Worm (Caenorhabditis elegans) whole organism, L4 larva: ENCODE data around the gene F32D8.7.

ENCODE experiments used
- D1046.2 ChIP-seq: fragments of 200-800 bp; sonication (Bioruptor generic); IDR thresholded peaks from 2 replicates; pipeline ENCODE4 v1.3.6; 2022; ENCODE audit warnings: missing genetic modification characterization, missing compliant biosample characterization
- F26F4.8 ChIP-seq: fragments of 200-800 bp; sonication (Bioruptor generic); conservative IDR thresholded peaks from 2 replicates; pipeline ENCODE4 v1.3.6; 2022; ENCODE audit warnings: missing genetic modification characterization, missing compliant biosample characterization
- F49E8.2 ChIP-seq: sonication (generic microtip); optimal IDR thresholded peaks from 2 replicates; lab custom pipeline; 2016; ENCODE audit warnings: missing compliant biosample characterization, mild to moderate bottlenecking, missing genetic modification characterization, borderline replicate concordance
- T20F7.1 ChIP-seq: fragments of 200-800 bp; sonication (Bioruptor generic); optimal IDR thresholded peaks from 2 replicates; lab custom pipeline; 2018; ENCODE audit warnings: mild to moderate bottlenecking, missing genetic modification characterization, missing compliant biosample characterization
- Y5F2A.4 ChIP-seq: fragments of 200-800 bp; sonication (Bioruptor generic); optimal IDR thresholded peaks from 2 replicates; lab custom pipeline; 2018; ENCODE audit warnings: mild to moderate bottlenecking, missing genetic modification characterization, missing compliant biosample characterization
- aha-1 ChIP-seq: fragments of 150-350 bp; peaks from one replicate; lab custom pipeline; 2014; ENCODE audit warnings: missing biosample characterization, missing genetic modification characterization
- ceh-28 ChIP-seq: fragments of 150-350 bp; optimal IDR thresholded peaks from 2 replicates; lab custom pipeline; 2014; ENCODE audit warnings: missing biosample characterization, missing genetic modification reagents, missing genetic modification characterization
- ceh-62 ChIP-seq: sonication (generic microtip); optimal IDR thresholded peaks from 2 replicates; lab custom pipeline; 2017; ENCODE audit warnings: missing biosample characterization, missing genetic modification characterization
- ceh-82 ChIP-seq: sonication (generic microtip); optimal IDR thresholded peaks from 2 replicates; lab custom pipeline; 2017; ENCODE audit warnings: missing biosample characterization, missing genetic modification characterization
- cey-2 ChIP-seq: sonication (generic microtip); optimal IDR thresholded peaks from 3 replicates; lab custom pipeline; 2017; ENCODE audit warnings: missing genetic modification characterization, mild to moderate bottlenecking, missing compliant biosample characterization, antibody characterized with exemption, borderline replicate concordance; ENCODE audit not compliant: insufficient read depth
- daf-12 ChIP-seq: fragments of 150-350 bp; optimal IDR thresholded peaks from 2 replicates; lab custom pipeline; 2014; ENCODE audit warnings: missing biosample characterization, missing genetic modification reagents, missing genetic modification characterization
- daf-16 ChIP-seq, 3 experiments: sonication (generic microtip); optimal IDR thresholded peaks; 2 replicates each; lab custom pipeline; 2016 to 2017; ENCODE audit warnings: missing genetic modification characterization in 3 of 3, missing genetic modification reagents in 3 of 3, mild to moderate bottlenecking in 2 of 3, missing compliant biosample characterization in 2 of 3, missing biosample characterization in 1 of 3, moderate library complexity in 1 of 3
- dmd-6 ChIP-seq: fragments of 200-800 bp; sonication (Bioruptor generic); IDR thresholded peaks from 2 replicates; pipeline ENCODE4 v1.3.6; 2022; ENCODE audit warnings: missing genetic modification reagents, missing genetic modification characterization, missing compliant biosample characterization
- dpl-1 ChIP-seq: fragments of 150-350 bp; optimal IDR thresholded peaks from 2 replicates; lab custom pipeline; 2014; ENCODE audit warnings: missing biosample characterization, missing genetic modification reagents, missing genetic modification characterization
- dve-1 ChIP-seq: sonication (generic microtip); optimal IDR thresholded peaks from 2 replicates; lab custom pipeline; 2017; ENCODE audit warnings: antibody characterized with exemption, mild to moderate bottlenecking, missing genetic modification characterization, missing compliant biosample characterization; ENCODE audit not compliant: insufficient read depth
- egl-27 ChIP-seq: sonication (generic microtip); optimal IDR thresholded peaks from 3 replicates; lab custom pipeline; 2017; ENCODE audit warnings: missing biosample characterization, missing genetic modification reagents, missing genetic modification characterization
- egl-43 ChIP-seq: fragments of 200-800 bp; sonication (Bioruptor generic); IDR thresholded peaks from 2 replicates; pipeline ENCODE4 v1.3.6; 2022; ENCODE audit warnings: missing genetic modification reagents, missing genetic modification characterization, missing compliant biosample characterization
- hif-1 ChIP-seq, 2 experiments: sonication (generic microtip); optimal IDR thresholded peaks; 2 replicates each; lab custom pipeline; 2016 to 2017; ENCODE audit warnings: missing compliant biosample characterization in 2 of 2, missing genetic modification characterization in 2 of 2, missing genetic modification reagents in 2 of 2, missing genotype in 2 of 2, mild to moderate bottlenecking in 1 of 2
- hlh-11 ChIP-seq: fragments of 200-800 bp; sonication (Bioruptor generic); optimal IDR thresholded peaks from 2 replicates; lab custom pipeline; 2018; ENCODE audit warnings: mild to moderate bottlenecking, missing genetic modification characterization, missing compliant biosample characterization
- hlh-30 ChIP-seq: sonication (generic microtip); optimal IDR thresholded peaks from 2 replicates; lab custom pipeline; 2017; ENCODE audit warnings: antibody characterized with exemption, mild to moderate bottlenecking, missing genetic modification characterization, missing compliant biosample characterization; ENCODE audit not compliant: insufficient read depth
- jun-1 ChIP-seq: fragments of 150-350 bp; optimal IDR thresholded peaks from 2 replicates; lab custom pipeline; 2014; ENCODE audit warnings: missing biosample characterization, missing genetic modification reagents, missing genetic modification characterization
- lin-13 ChIP-seq: fragments of 150-350 bp; optimal IDR thresholded peaks from 2 replicates; lab custom pipeline; 2014; ENCODE audit warnings: missing biosample characterization, missing genetic modification reagents, missing genetic modification characterization
- lir-3 ChIP-seq: sonication (generic microtip); optimal IDR thresholded peaks from 2 replicates; lab custom pipeline; 2016; ENCODE audit warnings: mild to moderate bottlenecking, missing genetic modification characterization, missing compliant biosample characterization
- lsy-2 ChIP-seq, 2 experiments: fragments of 150-350 bp in 1 of 2; sonication (generic microtip) in 1 of 2; optimal IDR thresholded peaks; 2 replicates each; lab custom pipeline; 2014 to 2017; ENCODE audit warnings: missing biosample characterization in 2 of 2, missing genetic modification characterization in 2 of 2
- mdl-1 ChIP-seq, 2 experiments: fragments of 150-350 bp in 1 of 2; sonication (generic microtip) in 1 of 2; optimal IDR thresholded peaks; 2 replicates each; lab custom pipeline; 2014 to 2017; ENCODE audit warnings: missing biosample characterization in 2 of 2, missing genetic modification characterization in 2 of 2
- mep-1 ChIP-seq: fragments of 150-350 bp; sonication (generic microtip); optimal IDR thresholded peaks from 3 replicates; lab custom pipeline; 2014; ENCODE audit warnings: missing biosample characterization, missing genetic modification characterization
- mxl-2 ChIP-seq: fragments of 200-800 bp; sonication (Bioruptor generic); conservative IDR thresholded peaks from 2 replicates; pipeline ENCODE4 v1.3.6; 2022; ENCODE audit warnings: missing genetic modification reagents, missing genetic modification characterization, missing compliant biosample characterization
- mxl-3 ChIP-seq: fragments of 200-800 bp; sonication (Bioruptor generic); optimal IDR thresholded peaks from 2 replicates; lab custom pipeline; 2018; ENCODE audit warnings: mild to moderate bottlenecking, missing genetic modification characterization, missing compliant biosample characterization
- nhr-28 ChIP-seq: fragments of 150-350 bp; optimal IDR thresholded peaks from 2 replicates; lab custom pipeline; 2014; ENCODE audit warnings: missing biosample characterization, missing genetic modification characterization
- nhr-48 ChIP-seq: sonication (generic microtip); optimal IDR thresholded peaks from 2 replicates; lab custom pipeline; 2016; ENCODE audit warnings: mild to moderate bottlenecking, missing genetic modification characterization, missing compliant biosample characterization
- nhr-76 ChIP-seq: fragments of 150-350 bp; optimal IDR thresholded peaks from 2 replicates; lab custom pipeline; 2014; ENCODE audit warnings: missing biosample characterization, missing genetic modification characterization
- nhr-77 ChIP-seq: fragments of 150-350 bp; optimal IDR thresholded peaks from 2 replicates; lab custom pipeline; 2014; ENCODE audit warnings: missing biosample characterization, missing genetic modification characterization
- php-3 ChIP-seq: fragments of 200-800 bp; sonication (Bioruptor generic); IDR thresholded peaks from 2 replicates; pipeline ENCODE4 v1.3.6; 2022; ENCODE audit warnings: missing genetic modification reagents, missing genetic modification characterization, missing compliant biosample characterization
- pqm-1 ChIP-seq: sonication (generic microtip); optimal IDR thresholded peaks from 2 replicates; lab custom pipeline; 2017; ENCODE audit warnings: missing biosample characterization, missing genetic modification characterization
- saeg-2 ChIP-seq: fragments of 200-800 bp; sonication (Bioruptor generic); IDR thresholded peaks from 2 replicates; pipeline ENCODE4 v1.3.6; 2022; ENCODE audit warnings: missing genetic modification reagents, missing genetic modification characterization, missing compliant biosample characterization
- snpc-1.2 ChIP-seq: fragments of 200-800 bp; sonication (Bioruptor generic); IDR thresholded peaks from 2 replicates; pipeline ENCODE4 v1.3.6; 2022; ENCODE audit warnings: missing genetic modification reagents, missing genetic modification characterization, missing compliant biosample characterization
- spr-3 ChIP-seq: fragments of 200-800 bp; sonication (Bioruptor generic); optimal IDR thresholded peaks from 2 replicates; lab custom pipeline; 2018; ENCODE audit warnings: mild to moderate bottlenecking, missing genetic modification characterization, missing compliant biosample characterization
- tra-1 ChIP-seq: fragments of 200-800 bp; sonication (Bioruptor generic); IDR thresholded peaks from 2 replicates; pipeline ENCODE4 v1.3.6; 2022; ENCODE audit warnings: missing genetic modification reagents, missing genetic modification characterization, missing compliant biosample characterization
- unc-62 ChIP-seq, 3 experiments: fragments of 150-350 bp in 1 of 3; sonication (generic microtip); optimal IDR thresholded peaks in 2 of 3; peaks in 1 of 3; 1 replicate in 1 of 3; 2 replicates in 2 of 3; lab custom pipeline; 2014 to 2017; ENCODE audit warnings: missing biosample characterization in 3 of 3, missing genetic modification characterization in 3 of 3, missing genetic modification reagents in 3 of 3, missing genotype in 1 of 3
- vab-7 ChIP-seq: fragments of 200-800 bp; sonication (Bioruptor generic); IDR thresholded peaks from 2 replicates; pipeline ENCODE4 v1.3.6; 2022; ENCODE audit warnings: missing genetic modification reagents, missing genetic modification characterization, missing compliant biosample characterization
- zip-2 ChIP-seq: fragments of 150-350 bp; optimal IDR thresholded peaks from 2 replicates; lab custom pipeline; 2014; ENCODE audit warnings: missing biosample characterization, missing genetic modification characterization

The F32D8.7 gene

ce11 chrV:10859775-10860174 lies 38.5 kb upstream of the F32D8.7 start:
- no peak for TF ChIP-seq D1046.2 (GFP tag; lab: Robert Waterston, UW)
- TF ChIP-seq daf-12 (tag; lab: Kevin White, UChicago) = no peak
- no peak for TF ChIP-seq lin-13 (GFP tag; lab: Kevin White, UChicago)
- TF ChIP-seq ceh-28 = no peak
- no peak for TF ChIP-seq egl-27 (tag; lab: Kevin White, UChicago)
- peak; percentile 4 for TF ChIP-seq dpl-1 (GFP tag; lab: Kevin White, UChicago)
- peak; percentile 67 for TF ChIP-seq hlh-11
- no peak for TF ChIP-seq tra-1 (GFP tag; lab: Robert Waterston, UW)
- TF ChIP-seq hlh-30 = peak; percentile 23
- no peak for TF ChIP-seq vab-7 (GFP tag; lab: Robert Waterston, UW)
- TF ChIP-seq ceh-62 (tag; lab: Kevin White, UChicago) = no peak
- peak; percentile 74 for TF ChIP-seq dmd-6 (GFP tag; lab: Robert Waterston, UW)
- TF ChIP-seq mep-1 (tag; lab: Kevin White, UChicago) = no peak
- peak in 1 of 2 experiments; percentile 33 for TF ChIP-seq hif-1 (tag; optimal IDR thresholded peaks at IDR 0.05; lab: Kevin White, UChicago)
- TF ChIP-seq cey-2 (tag; lab: Kevin White, UChicago) = peak; percentile 26
- no peak for TF ChIP-seq ceh-82 (tag; lab: Kevin White, UChicago)
- TF ChIP-seq F49E8.2 (tag; lab: Kevin White, UChicago) = no peak
- no peak for TF ChIP-seq spr-3 (GFP tag; lab: Kevin White, UChicago)
- TF ChIP-seq nhr-76 (tag; lab: Kevin White, UChicago) = no peak
- peak in 1 of 2 experiments; percentile 43 for TF ChIP-seq mdl-1 (tag; optimal IDR thresholded peaks at IDR 0.05; lab: Kevin White, UChicago)
- TF ChIP-seq php-3 (GFP tag; lab: Robert Waterston, UW) = peak; percentile 60; the same call in 1 of the 2 replicates
- TF ChIP-seq nhr-77 = peak; percentile 69
- TF ChIP-seq nhr-48 = peak; percentile 36
- TF ChIP-seq lsy-2 (tag; optimal IDR thresholded peaks at IDR 0.05; lab: Kevin White, UChicago) = peak in 1 of 2 experiments; percentile 43
- TF ChIP-seq egl-43 (GFP tag; lab: Robert Waterston, UW) = no peak
- peak; percentile 91 for TF ChIP-seq nhr-28 (tag; lab: Kevin White, UChicago)
- no peak for TF ChIP-seq jun-1 (tag; lab: Kevin White, UChicago)
- peak; percentile 94 for TF ChIP-seq pqm-1
- peak; percentile 23 for TF ChIP-seq mxl-3
- no peak for TF ChIP-seq lir-3 (tag; lab: Kevin White, UChicago)
- TF ChIP-seq T20F7.1 (GFP tag; lab: Kevin White, UChicago) = no peak
- peak; percentile 55 for TF ChIP-seq dve-1
- TF ChIP-seq aha-1 (tag; lab: Kevin White, UChicago) = peak; percentile 99
- no peak for TF ChIP-seq daf-16 (GFP tag; optimal IDR thresholded peaks at IDR 0.05; lab: Kevin White, UChicago)
- TF ChIP-seq daf-16 (tag; optimal IDR thresholded peaks at IDR 0.05; lab: Kevin White, UChicago) = peak; percentile 63
- no peak for TF ChIP-seq saeg-2
- TF ChIP-seq unc-62 (GFP tag; optimal IDR thresholded peaks at IDR 0.05 in 1 of 2; lab: Kevin White, UChicago) = peak in 1 of 2 experiments; percentile 2
- TF ChIP-seq unc-62 (tag; optimal IDR thresholded peaks at IDR 0.05; lab: Kevin White, UChicago) = no peak
- TF ChIP-seq F26F4.8 = no peak
- no peak for TF ChIP-seq mxl-2

ce11 chrV:10860526-10861037 lies 37.7 kb upstream of the F32D8.7 start:
- TF ChIP-seq snpc-1.2 (GFP tag; lab: Robert Waterston, UW) (no peak), egl-27 (tag; lab: Kevin White, UChicago) (no peak), Y5F2A.4 (GFP tag; lab: Kevin White, UChicago) (no peak), zip-2 (tag; lab: Kevin White, UChicago) (no peak), unc-62 (GFP tag; optimal IDR thresholded peaks at IDR 0.05 in 1 of 2; lab: Kevin White, UChicago) (peak in 1 of 2 experiments; percentile 98), unc-62 (tag; optimal IDR thresholded peaks at IDR 0.05; lab: Kevin White, UChicago) (no peak)
